Worm (Caenorhabditis elegans): ENCODE data around the gene Y39A3A.3.

ce11 chrIII:2060857-2061256 lies 7.3 kb downstream of the Y39A3A.3 start, which contains the start of gene ins-16:
- TF ChIP-seq W03F9.2 (tag; optimal IDR thresholded peaks at IDR 0.05) (no peak), him-1 (tag; optimal IDR thresholded peaks at IDR 0.05) (no peak)
